Worm (Caenorhabditis elegans): ENCODE measurements around the gene C15H11.11.

The C15H11.11 gene

DNA sequence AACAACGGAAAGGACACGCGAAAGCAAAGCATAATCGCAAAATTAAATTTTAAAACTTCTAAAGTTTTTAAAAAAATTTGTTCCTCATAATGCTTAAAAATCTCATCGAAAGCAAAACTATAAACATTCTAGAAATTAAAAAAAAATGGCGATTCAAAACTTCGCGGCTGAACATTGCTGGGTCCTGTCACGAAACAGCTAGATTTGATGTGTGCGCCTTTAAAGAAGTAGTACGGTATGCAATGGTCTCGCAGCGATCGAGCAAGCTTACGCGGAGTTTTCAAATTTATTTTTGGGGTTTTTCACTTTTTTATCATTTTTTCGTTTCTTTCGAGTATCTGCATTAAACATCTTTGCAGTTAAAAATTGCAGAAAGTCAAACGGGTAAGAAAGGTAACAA, 41.8 kb downstream of the C15H11.11 start, which contains the start of gene coh-3:
Gene coh-3, plus strand, starts transcription at position 353 of the 400 bp plus-strand sequence.
- TF ChIP-seq unc-130 (GFP tag; optimal IDR thresholded peaks at IDR 0.05) (peak; percentile 74), nhr-25 (tag; optimal IDR thresholded peaks at IDR 0.05; ENCODE audit: borderline replicate concordance, insufficient read depth) (no peak), unc-62 (GFP tag; optimal IDR thresholded peaks at IDR 0.05 in 1 of 2) (no peak), unc-62 (tag; optimal IDR thresholded peaks at IDR 0.05) (no peak), F49E8.2 (tag; optimal IDR thresholded peaks at IDR 0.05; ENCODE audit: borderline replicate concordance) (peak; percentile 85), Y48G9A.11 (GFP tag; IDR thresholded peaks at IDR 0.05) (peak; percentile 62; the same call in 1 of the 2 replicates), snpc-1.2 (GFP tag; IDR thresholded peaks at IDR 0.05) (peak; percentile 75; the same call in 1 of the 2 replicates), arid-1 (GFP tag; conservative IDR thresholded peaks at IDR 0.05) (peak; percentile 51; the same call in 1 of the 2 replicates), lin-38 (GFP tag; IDR thresholded peaks at IDR 0.05) (peak; percentile 52), mes-2 (tag; optimal IDR thresholded peaks at IDR 0.05; ENCODE audit: poor library complexity, severe bottlenecking) (peak; percentile 10), daf-12 (tag; optimal IDR thresholded peaks at IDR 0.05) (no peak)

DNA sequence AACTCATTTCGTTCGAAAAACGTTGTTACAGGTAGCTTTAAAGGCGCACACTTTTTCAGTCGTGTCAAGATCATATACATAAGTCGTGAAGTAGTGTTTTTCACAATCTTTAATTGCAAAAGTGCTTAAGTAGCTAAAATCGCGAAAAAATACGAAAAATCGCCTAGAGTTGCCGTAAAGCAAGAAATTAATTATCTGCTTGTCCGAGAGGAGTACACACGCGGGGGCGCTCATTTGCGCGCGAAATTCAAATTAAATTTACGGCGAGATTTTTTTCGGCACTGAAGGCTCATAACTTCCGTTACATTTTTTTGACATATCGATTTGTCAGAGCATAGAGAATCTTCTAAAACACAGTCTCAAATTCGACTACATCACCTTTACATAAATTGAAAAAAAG, 44.8 kb downstream of the C15H11.11 start:
- no peak for TF ChIP-seq aly-2 (tag; optimal IDR thresholded peaks at IDR 0.05)
- TF ChIP-seq hlh-30 (tag; optimal IDR thresholded peaks at IDR 0.05; ENCODE audit: insufficient read depth): no peak
- no peak for TF ChIP-seq nhr-102 (tag; optimal IDR thresholded peaks at IDR 0.05)
- TF ChIP-seq mep-1 (tag; optimal IDR thresholded peaks at IDR 0.05): no peak
- TF ChIP-seq ztf-11 (tag; optimal IDR thresholded peaks at IDR 0.05): no peak
- no peak for TF ChIP-seq spr-3 (GFP tag; optimal IDR thresholded peaks at IDR 0.05)
- no peak for TF ChIP-seq hlh-11 (tag; optimal IDR thresholded peaks at IDR 0.05)
- no peak for TF ChIP-seq nhr-41 (GFP tag; IDR thresholded peaks at IDR 0.05)
- TF ChIP-seq R02D3.7 (tag; optimal IDR thresholded peaks at IDR 0.05): no peak
- no peak for TF ChIP-seq arid-1 (GFP tag; conservative IDR thresholded peaks at IDR 0.05)
- no peak for TF ChIP-seq mes-2 (tag; optimal IDR thresholded peaks at IDR 0.05; ENCODE audit: poor library complexity, severe bottlenecking)
- TF ChIP-seq ctbp-1 (GFP tag; IDR thresholded peaks at IDR 0.05): no peak

DNA sequence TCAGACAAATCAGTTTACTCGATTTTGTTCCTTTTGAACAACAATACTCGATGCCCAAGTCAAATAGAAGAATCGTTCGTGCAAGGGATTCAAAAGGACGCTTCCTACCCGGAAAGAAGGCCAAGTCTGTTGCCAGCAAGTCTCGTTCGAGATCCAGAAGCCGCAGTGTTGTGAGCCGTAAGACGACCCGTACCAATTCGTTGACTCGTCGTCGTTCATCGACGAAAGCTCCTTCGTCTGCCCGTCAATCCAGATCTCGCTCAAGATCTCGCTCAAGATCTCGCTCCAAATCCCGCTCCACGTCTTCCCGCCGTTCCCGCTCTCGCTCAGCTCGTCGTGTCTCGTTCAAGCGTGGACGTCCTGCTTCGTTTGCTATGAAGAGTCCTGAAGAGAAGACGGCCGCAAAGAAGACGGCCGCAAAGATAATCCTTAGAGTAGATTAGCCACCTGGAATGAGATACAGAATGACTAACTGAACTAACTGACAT, 45.4 kb downstream of the C15H11.11 start, which contains the start of gene F08H9.2:
Gene F08H9.2, plus strand, starts transcription at position 51 of the 488 bp plus-strand sequence.
- TF ChIP-seq nhr-77 (tag; optimal IDR thresholded peaks at IDR 0.05) (no peak), unc-62 (GFP tag; optimal IDR thresholded peaks at IDR 0.05 in 1 of 2) (peak in 1 of 2 experiments; percentile 56), unc-62 (tag; optimal IDR thresholded peaks at IDR 0.05) (no peak), set-16 (GFP tag; IDR thresholded peaks at IDR 0.05) (peak; percentile 72)

DNA sequence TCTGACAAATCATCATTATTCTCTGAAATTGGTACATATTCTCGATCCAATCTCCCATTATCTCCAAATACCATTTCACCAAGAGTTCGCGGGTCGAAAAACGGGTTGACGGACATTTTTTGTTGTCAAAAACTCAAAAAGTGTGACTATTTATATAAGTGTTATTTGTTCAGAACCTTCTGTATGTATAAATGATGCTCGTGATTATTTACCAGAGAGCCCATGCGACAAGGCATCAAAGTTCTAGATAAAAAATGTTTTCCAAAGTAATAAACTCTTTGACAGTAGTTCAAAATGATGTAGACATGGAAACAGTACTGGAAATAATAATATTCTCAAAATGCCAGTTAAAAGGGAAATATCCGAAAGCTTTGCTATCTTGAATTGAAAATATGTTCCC, 47.4 kb downstream of the C15H11.11 start:
- peak; percentile 71 for TF ChIP-seq aha-1 (tag)
- no peak for TF ChIP-seq daf-16 (GFP tag; optimal IDR thresholded peaks at IDR 0.05)
- peak; percentile 58 for TF ChIP-seq daf-16 (tag; optimal IDR thresholded peaks at IDR 0.05)
- no peak for TF ChIP-seq nhr-28 (tag; optimal IDR thresholded peaks at IDR 0.05)

DNA sequence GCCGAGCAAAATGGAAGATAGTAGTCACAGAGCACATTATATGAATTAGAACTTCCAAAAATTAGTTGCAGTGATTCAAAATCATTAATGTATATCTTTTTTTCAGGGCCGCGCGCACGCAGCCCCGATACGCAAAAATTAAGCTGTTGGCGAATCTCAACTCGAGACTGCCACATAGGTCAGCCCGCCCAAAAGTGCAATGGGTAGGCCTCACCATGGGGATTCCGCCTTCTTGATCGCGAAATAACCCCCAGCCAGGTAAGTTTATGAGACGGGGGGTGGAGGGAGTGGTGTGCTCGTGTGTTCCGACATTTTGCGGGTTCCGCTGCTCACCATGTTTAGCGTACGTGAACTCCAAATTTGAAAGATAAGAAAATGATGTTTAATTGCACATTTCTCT, 47.8 kb downstream of the C15H11.11 start, which contains the start of gene F08H9.3:
Gene F08H9.3, minus strand, starts transcription at position 252 of the 400 bp plus-strand sequence.
- 0 out of 2 replicates have a peak, but pooled peaks have one; percentile 36 for TF ChIP-seq mdt-29 (GFP tag; IDR thresholded peaks at IDR 0.05)
- peak; percentile 69 for TF ChIP-seq snpc-4 (tag; optimal IDR thresholded peaks at IDR 0.05)
- 0 out of 2 replicates have a peak, but pooled peaks have one; percentile 20 for TF ChIP-seq dmd-9 (GFP tag; IDR thresholded peaks at IDR 0.05)
- peak; percentile 73 for TF ChIP-seq snpc-1.2 (GFP tag; IDR thresholded peaks at IDR 0.05)
- TF ChIP-seq mes-2 (tag; optimal IDR thresholded peaks at IDR 0.05; ENCODE audit: poor library complexity, severe bottlenecking): peak; percentile 24
- peak; percentile 63 for TF ChIP-seq F49E8.2 (tag; optimal IDR thresholded peaks at IDR 0.05; ENCODE audit: borderline replicate concordance)
- TF ChIP-seq php-3 (GFP tag; IDR thresholded peaks at IDR 0.05): peak; percentile 58; the same call in 1 of the 2 replicates
- peak; percentile 43 for TF ChIP-seq dmd-6 (GFP tag; IDR thresholded peaks at IDR 0.05)
- TF ChIP-seq nhr-42 (GFP tag; IDR thresholded peaks at IDR 0.05): 0 out of 2 replicates have a peak, but pooled peaks have one; percentile 30
- peak; percentile 76 for TF ChIP-seq egl-43 (GFP tag; IDR thresholded peaks at IDR 0.05)
- peak; percentile 64 for TF ChIP-seq lin-38 (GFP tag; IDR thresholded peaks at IDR 0.05)
- TF ChIP-seq madf-5 (GFP tag; IDR thresholded peaks at IDR 0.05): 0 out of 4 replicates have a peak, but pooled peaks of 1 of the 2 experiments have one; percentile 18
- TF ChIP-seq nhr-41 (GFP tag; IDR thresholded peaks at IDR 0.05): 0 out of 2 replicates have a peak, but pooled peaks have one; percentile 37
- TF ChIP-seq ceh-44 (GFP tag; IDR thresholded peaks at IDR 0.05): peak; percentile 87
- peak; percentile 46 for TF ChIP-seq nhr-48 (tag; optimal IDR thresholded peaks at IDR 0.05)
- peak; percentile 79 for TF ChIP-seq T26A8.4 (GFP tag; IDR thresholded peaks at IDR 0.05)
- TF ChIP-seq daf-16 (GFP tag; optimal IDR thresholded peaks at IDR 0.05): peak in 1 of 2 experiments; percentile 60
- TF ChIP-seq daf-16 (tag; optimal IDR thresholded peaks at IDR 0.05): peak; percentile 50
- TF ChIP-seq saeg-2 (GFP tag; IDR thresholded peaks at IDR 0.05): 0 out of 2 replicates have a peak, but pooled peaks have one; percentile 13
- TF ChIP-seq dmd-8 (GFP tag; IDR thresholded peaks at IDR 0.05): 0 out of 2 replicates have a peak, but pooled peaks have one; percentile 38
- 0 out of 2 replicates have a peak, but pooled peaks have one; percentile 30 for TF ChIP-seq hmg-1.1 (GFP tag; IDR thresholded peaks at IDR 0.05)
- TF ChIP-seq hlh-11 (tag; optimal IDR thresholded peaks at IDR 0.05): peak; percentile 24

All from whole organism, L4 larva.